Fruit fly (Drosophila melanogaster) whole organism, adult: ENCODE data around the gene CG7557.

Source experiments
- Clk ChIP-seq: fragments of 200-800 bp; sonication (Bioruptor generic); optimal IDR thresholded peaks from 2 replicates; lab custom pipeline; 2017; ENCODE audit warnings: missing biosample characterization, missing genetic modification characterization
- kay ChIP-seq: fragments of 200-800 bp; sonication (Bioruptor generic); peaks from one replicate; lab custom pipeline; 2016; ENCODE audit warnings: missing biosample characterization, missing genetic modification characterization, borderline replicate concordance

DNA sequence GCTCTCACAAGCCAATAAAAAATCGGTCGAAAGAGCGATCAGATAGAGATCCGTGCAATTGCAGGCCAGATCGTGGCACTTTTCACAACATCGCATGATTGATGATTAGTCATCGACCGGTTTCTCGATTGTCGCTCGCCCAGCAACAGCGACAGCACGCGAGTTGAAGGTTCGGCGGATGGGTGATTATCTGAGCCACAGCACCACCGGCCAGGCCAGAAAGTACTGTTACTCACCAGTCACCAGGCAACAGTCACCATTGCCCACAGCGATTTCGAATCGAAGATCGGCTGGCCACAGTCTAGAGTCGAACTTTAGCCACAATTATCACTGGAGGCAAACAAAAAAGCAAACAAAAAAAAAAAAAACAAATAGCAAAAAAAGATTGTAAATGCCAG, 13.0 kb upstream of the CG7557 start:
- TF ChIP-seq kay (no peak), Clk (GFP tag; lab: Kevin White, UChicago) (no peak)
